Worm (Caenorhabditis elegans) whole organism, L1 larva: Measurements from ENCODE around the gene srw-14.

Experiments used
- C34B4.2 ChIP-seq: sonication (generic microtip); optimal IDR thresholded peaks from 2 replicates; lab custom pipeline; 2017; ENCODE audit warnings: mild to moderate bottlenecking, missing genetic modification characterization, missing compliant biosample characterization
- blmp-1 ChIP-seq: fragments of 150-350 bp; optimal IDR thresholded peaks from 2 replicates; lab custom pipeline; 2014; ENCODE audit warnings: missing biosample characterization, missing genetic modification characterization
- ceh-8 ChIP-seq: fragments of 200-800 bp; sonication (Bioruptor generic); optimal IDR thresholded peaks from 2 replicates; lab custom pipeline; 2018; ENCODE audit warnings: mild to moderate bottlenecking, missing genetic modification characterization, moderate library complexity, missing compliant biosample characterization
- ceh-88 ChIP-seq: fragments of 200-800 bp; sonication (Bioruptor generic); IDR thresholded peaks from 2 replicates; pipeline ENCODE4 v1.3.6; 2022; ENCODE audit warnings: missing genetic modification characterization, missing compliant biosample characterization
- efl-1 ChIP-seq, 4 experiments: fragments of 150-350 bp; optimal IDR thresholded peaks in 3 of 4; peaks in 1 of 4; 1 replicate in 1 of 4; 2 replicates in 3 of 4; lab custom pipeline; 2014; ENCODE audit warnings: missing biosample characterization in 2 of 4, missing genetic modification characterization in 2 of 4, missing genetic modification reagents in 2 of 4
- efl-3 ChIP-seq: fragments of 200-800 bp; sonication (Bioruptor generic); optimal IDR thresholded peaks from 2 replicates; lab custom pipeline; 2018; ENCODE audit warnings: mild to moderate bottlenecking, missing genetic modification characterization, missing compliant biosample characterization
- egl-13 ChIP-seq: sonication (generic microtip); optimal IDR thresholded peaks from 2 replicates; lab custom pipeline; 2016; ENCODE audit warnings: missing genotype, missing genetic modification reagents, missing genetic modification characterization, missing compliant biosample characterization
- elt-2 ChIP-seq: sonication (generic microtip); optimal IDR thresholded peaks from 2 replicates; lab custom pipeline; 2016; ENCODE audit warnings: missing genetic modification characterization, mild to moderate bottlenecking, inconsistent platforms, missing compliant biosample characterization, missing genetic modification reagents
- fkh-10 ChIP-seq: sonication (generic microtip); optimal IDR thresholded peaks from 2 replicates; lab custom pipeline; 2017; ENCODE audit warnings: missing biosample characterization, missing genetic modification reagents, missing genetic modification characterization
- fkh-8 ChIP-seq: sonication (generic microtip); optimal IDR thresholded peaks from 2 replicates; lab custom pipeline; 2016; ENCODE audit warnings: mild to moderate bottlenecking, missing genetic modification characterization, missing compliant biosample characterization
- hlh-17 ChIP-seq: fragments of 200-800 bp; sonication (Bioruptor generic); optimal IDR thresholded peaks from 2 replicates; lab custom pipeline; 2018; ENCODE audit warnings: missing genetic modification characterization, mild to moderate bottlenecking, missing compliant biosample characterization, moderate library complexity, borderline replicate concordance
- hlh-4 ChIP-seq: sonication (generic microtip); optimal IDR thresholded peaks from 2 replicates; lab custom pipeline; 2016; ENCODE audit warnings: mild to moderate bottlenecking, missing genetic modification characterization, missing compliant biosample characterization
- hpl-2 ChIP-seq: fragments of 150-350 bp; optimal IDR thresholded peaks from 2 replicates; lab custom pipeline; 2014; ENCODE audit warnings: missing biosample characterization, missing genetic modification reagents, missing genetic modification characterization
- lin-14 ChIP-seq: fragments of 200-800 bp; sonication (Bioruptor generic); optimal IDR thresholded peaks from 2 replicates; lab custom pipeline; 2018; ENCODE audit warnings: mild to moderate bottlenecking, missing genetic modification characterization, moderate library complexity, missing compliant biosample characterization
- lsy-2 ChIP-seq, 2 experiments: fragments of 150-350 bp; optimal IDR thresholded peaks; 2 replicates each; lab custom pipeline; 2014; ENCODE audit warnings: missing biosample characterization in 2 of 2, missing genetic modification characterization in 2 of 2
- mab-9 ChIP-seq: fragments of 200-800 bp; sonication (Bioruptor generic); IDR thresholded peaks from 2 replicates; pipeline ENCODE4 v1.3.6; 2022; ENCODE audit warnings: missing genetic modification reagents, missing genetic modification characterization, missing compliant biosample characterization
- nhr-11 ChIP-seq: fragments of 150-350 bp; optimal IDR thresholded peaks from 2 replicates; lab custom pipeline; 2014; ENCODE audit warnings: missing biosample characterization, missing genetic modification characterization
- nhr-19 ChIP-seq: fragments of 200-800 bp; sonication (Bioruptor generic); conservative IDR thresholded peaks from 2 replicates; pipeline ENCODE4 v1.3.6; 2022; ENCODE audit warnings: missing genetic modification characterization, missing compliant biosample characterization
- nhr-20 ChIP-seq: sonication (generic microtip); optimal IDR thresholded peaks from 2 replicates; lab custom pipeline; 2016; ENCODE audit warnings: mild to moderate bottlenecking, missing genetic modification characterization, missing compliant biosample characterization
- nhr-28 ChIP-seq: fragments of 150-350 bp; optimal IDR thresholded peaks from 2 replicates; lab custom pipeline; 2014; ENCODE audit warnings: missing biosample characterization, missing genetic modification characterization
- nhr-47 ChIP-seq: sonication (generic microtip); optimal IDR thresholded peaks from 2 replicates; lab custom pipeline; 2016; ENCODE audit warnings: mild to moderate bottlenecking, missing genetic modification characterization, moderate library complexity, missing compliant biosample characterization
- nhr-71 ChIP-seq: sonication (generic microtip); optimal IDR thresholded peaks from 2 replicates; lab custom pipeline; 2016; ENCODE audit warnings: mild to moderate bottlenecking, missing genetic modification characterization, moderate library complexity, missing compliant biosample characterization
- nhr-84 ChIP-seq: sonication (generic microtip); optimal IDR thresholded peaks from 2 replicates; lab custom pipeline; 2017; ENCODE audit warnings: missing biosample characterization, missing genetic modification characterization
- rnt-1 ChIP-seq: sonication (generic microtip); optimal IDR thresholded peaks from 2 replicates; lab custom pipeline; 2016; ENCODE audit warnings: mild to moderate bottlenecking, missing genetic modification characterization, moderate library complexity, missing compliant biosample characterization
- snpc-4 ChIP-seq: fragments of 150-350 bp; optimal IDR thresholded peaks from 2 replicates; lab custom pipeline; 2014; ENCODE audit warnings: missing biosample characterization, missing genetic modification characterization
- snu-23 ChIP-seq: sonication (generic microtip); optimal IDR thresholded peaks from 2 replicates; lab custom pipeline; 2016; ENCODE audit warnings: missing genetic modification characterization, missing compliant biosample characterization
- ztf-11 ChIP-seq, 2 experiments: sonication (generic microtip); optimal IDR thresholded peaks; 2 replicates each; lab custom pipeline; 2016 to 2017; ENCODE audit warnings: missing genetic modification characterization in 2 of 2, missing biosample characterization in 1 of 2, missing compliant biosample characterization in 1 of 2

The srw-14 gene

ce11 chrV:15225650-15226049, at the start of gene srw-14:
Gene srw-14, plus strand, starts transcription at chrV:15225950.
- TF ChIP-seq hlh-17 (no peak), efl-1 (optimal IDR thresholded peaks at IDR 0.05; lab: Kevin White, UChicago) (no peak), efl-1 (GFP tag; optimal IDR thresholded peaks at IDR 0.05 in 1 of 2; lab: Kevin White, UChicago) (no peak), efl-3 (GFP tag; lab: Kevin White, UChicago) (no peak), ceh-88 (GFP tag; lab: Robert Waterston, UW) (no peak), fkh-10 (GFP tag; lab: Kevin White, UChicago) (no peak), ztf-11 (tag; optimal IDR thresholded peaks at IDR 0.05; lab: Kevin White, UChicago) (no peak), egl-13 (tag; lab: Kevin White, UChicago) (no peak), nhr-28 (tag; lab: Kevin White, UChicago) (no peak), lin-14 (GFP tag; lab: Kevin White, UChicago) (no peak), ceh-8 (GFP tag; lab: Kevin White, UChicago) (no peak), nhr-19 (no peak), mab-9 (no peak)

ce11 chrV:15179757-15180156, 46.0 kb upstream of the srw-14 start, which contains the start of gene T09F5.10:
Gene T09F5.10, plus strand, starts transcription at chrV:15180057.
- no peak for TF ChIP-seq efl-3 (GFP tag; lab: Kevin White, UChicago)
- TF ChIP-seq nhr-84 (tag; lab: Kevin White, UChicago): no peak
- no peak for TF ChIP-seq rnt-1 (tag; lab: Kevin White, UChicago)
- TF ChIP-seq egl-13 (tag; lab: Kevin White, UChicago): no peak
- TF ChIP-seq C34B4.2 (tag; lab: Kevin White, UChicago): no peak
- TF ChIP-seq hlh-4 (tag; lab: Kevin White, UChicago): no peak
- no peak for TF ChIP-seq mab-9
- TF ChIP-seq lsy-2 (tag; optimal IDR thresholded peaks at IDR 0.05; lab: Kevin White, UChicago): no peak
- TF ChIP-seq blmp-1 (tag; lab: Kevin White, UChicago): no peak

DNA sequence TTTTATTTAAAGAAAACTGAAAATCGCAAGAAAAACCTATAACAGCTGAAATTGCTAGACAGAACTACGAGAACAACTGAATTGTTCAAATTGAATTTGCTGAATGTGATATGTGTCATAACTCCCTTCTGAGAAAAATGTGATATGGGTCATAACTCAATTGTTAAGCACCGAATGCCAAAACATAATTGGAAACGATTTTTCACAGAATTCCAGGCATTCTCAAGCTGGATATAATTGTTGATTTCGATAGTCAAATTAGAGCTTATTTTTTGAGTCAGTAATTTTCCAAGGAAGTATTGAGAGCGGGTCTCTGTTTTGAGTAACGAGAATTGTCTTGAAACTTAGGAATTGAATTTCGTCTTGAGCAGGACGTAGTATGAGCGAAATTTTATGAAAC, 43.9 kb upstream of the srw-14 start:
- TF ChIP-seq fkh-8 (tag; lab: Kevin White, UChicago) (peak; percentile 58), blmp-1 (tag; lab: Kevin White, UChicago) (no peak), nhr-47 (peak; percentile 62), hpl-2 (no peak), nhr-11 (tag; lab: Kevin White, UChicago) (peak; percentile 13), snpc-4 (tag; lab: Kevin White, UChicago) (no peak), hlh-4 (tag; lab: Kevin White, UChicago) (peak; percentile 54), nhr-71 (peak; percentile 59)

ce11 chrV:15182407-15182806, 43.3 kb upstream of the srw-14 start, which contains the start of gene fbxa-84:
Gene fbxa-84, plus strand, starts transcription at chrV:15182440.
- no peak for TF ChIP-seq efl-1 (optimal IDR thresholded peaks at IDR 0.05; lab: Kevin White, UChicago)
- peak in 1 of 2 experiments; percentile 83 for TF ChIP-seq efl-1 (GFP tag; optimal IDR thresholded peaks at IDR 0.05 in 1 of 2; lab: Kevin White, UChicago)
- TF ChIP-seq blmp-1 (tag; lab: Kevin White, UChicago): no peak
- TF ChIP-seq elt-2 (tag; lab: Kevin White, UChicago): peak; percentile 5
- TF ChIP-seq snu-23 (GFP tag; lab: Kevin White, UChicago): no peak

DNA sequence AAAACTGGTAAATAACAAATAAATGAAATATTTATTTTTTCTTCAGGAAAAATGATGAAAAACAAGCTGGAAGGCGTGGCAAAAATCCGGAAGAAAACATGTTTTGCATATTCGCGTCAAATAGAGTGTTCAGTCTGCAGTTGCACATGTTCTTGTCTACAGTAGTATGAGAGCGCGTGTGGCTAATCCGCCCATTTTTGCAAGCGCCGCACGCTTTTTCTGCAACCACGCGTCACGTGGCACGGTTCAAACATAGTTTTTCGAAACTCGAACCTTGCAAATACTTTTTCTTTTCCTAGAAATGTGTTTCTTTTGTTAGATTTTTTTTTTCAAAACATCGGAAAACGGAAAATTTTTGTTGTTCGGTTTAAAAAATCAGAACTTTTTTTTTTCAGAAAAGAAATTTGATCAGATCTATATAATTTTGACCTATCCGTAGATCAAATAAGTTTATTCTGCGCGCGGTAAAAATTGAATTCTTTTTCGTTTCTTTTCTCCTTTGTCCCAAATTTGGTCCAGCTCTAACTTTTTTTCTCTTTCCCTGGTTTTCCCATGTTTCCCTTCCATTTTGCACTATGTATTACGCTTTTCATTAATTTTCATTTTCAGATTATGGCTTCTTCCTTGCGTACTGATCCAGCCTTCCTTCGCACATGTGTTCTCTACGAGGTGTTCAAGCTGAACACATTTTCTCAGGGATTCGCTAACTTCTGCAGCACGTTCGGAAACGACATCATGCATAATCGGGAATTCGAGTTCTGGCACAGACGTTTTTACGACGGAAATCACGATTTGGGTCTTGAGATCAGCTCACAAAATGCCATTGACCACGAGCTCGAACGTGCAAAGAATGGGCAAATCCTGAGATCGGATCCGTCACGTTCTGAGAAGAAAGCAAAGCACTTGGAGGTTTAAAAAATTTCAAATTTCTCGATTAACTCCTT, 41.4 kb upstream of the srw-14 start, which contains the start of gene Y75B12B.1:
Gene Y75B12B.1 (plus strand): TSS at position 603 of the 944 bp plus-strand sequence.
- TF ChIP-seq efl-1 (optimal IDR thresholded peaks at IDR 0.05; lab: Kevin White, UChicago): no peak
- peak in 1 of 2 experiments; percentile 90 for TF ChIP-seq efl-1 (GFP tag; optimal IDR thresholded peaks at IDR 0.05 in 1 of 2; lab: Kevin White, UChicago)
- no peak for TF ChIP-seq nhr-20
